Fruit fly (Drosophila melanogaster) whole organism, prepupa: ENCODE results near the gene Elba3.
A peak's percentile ranks its signal among the peaks of the same experiment; 100 is the strongest.

Experiments used
- CG10631 ChIP-seq: fragments of 200-800 bp; sonication (Bioruptor generic); optimal IDR thresholded peaks from 2 replicates; lab custom pipeline; 2016; ENCODE audit warnings: missing biosample characterization, missing genetic modification characterization
- CG10669 ChIP-seq: fragments of 200-800 bp; sonication (Bioruptor generic); optimal IDR thresholded peaks from 3 replicates; lab custom pipeline; 2018; ENCODE audit warnings: missing biosample characterization, mild to moderate bottlenecking, missing genetic modification characterization, moderate library complexity
- CG11294 ChIP-seq: fragments of 200-800 bp; sonication (Bioruptor generic); IDR thresholded peaks from 2 replicates; pipeline ENCODE4 v1.3.6; 2022; ENCODE audit warnings: missing biosample characterization, missing genetic modification characterization
- CG11902 ChIP-seq: fragments of 200-800 bp; sonication (Bioruptor generic); optimal IDR thresholded peaks from 3 replicates; lab custom pipeline; 2016; ENCODE audit warnings: missing biosample characterization, missing genetic modification characterization
- CG15336 ChIP-seq: fragments of 200-800 bp; sonication (Bioruptor generic); IDR thresholded peaks from 2 replicates; pipeline ENCODE4 v1.3.6; 2022; ENCODE audit warnings: missing biosample characterization, missing genetic modification characterization
- CG16779 ChIP-seq: fragments of 200-800 bp; sonication (Bioruptor generic); optimal IDR thresholded peaks from 3 replicates; lab custom pipeline; 2017; ENCODE audit warnings: missing biosample characterization, mild to moderate bottlenecking, missing genetic modification characterization
- CG6276 ChIP-seq: fragments of 200-800 bp; sonication (Bioruptor generic); optimal IDR thresholded peaks from 2 replicates; lab custom pipeline; 2017; ENCODE audit warnings: missing biosample characterization, mild to moderate bottlenecking, missing genetic modification characterization
- CG6792 ChIP-seq: fragments of 200-800 bp; sonication (Bioruptor generic); optimal IDR thresholded peaks from 3 replicates; lab custom pipeline; 2016; ENCODE audit warnings: missing biosample characterization, missing genetic modification characterization
- CG6854 ChIP-seq: fragments of 200-800 bp; sonication (Bioruptor generic); optimal IDR thresholded peaks from 2 replicates; lab custom pipeline; 2017; ENCODE audit warnings: missing biosample characterization, mild to moderate bottlenecking, missing genetic modification characterization
- CG8632 ChIP-seq: fragments of 200-800 bp; sonication (Bioruptor generic); optimal IDR thresholded peaks from 3 replicates; lab custom pipeline; 2016; ENCODE audit warnings: missing biosample characterization, missing genetic modification characterization
- CG9139 ChIP-seq: fragments of 200-800 bp; sonication (Bioruptor generic); optimal IDR thresholded peaks from 3 replicates; lab custom pipeline; 2017; ENCODE audit warnings: missing biosample characterization, mild to moderate bottlenecking, missing genetic modification characterization
- Eip75B ChIP-seq: fragments of 200-800 bp; sonication (Bioruptor generic); optimal IDR thresholded peaks from 3 replicates; lab custom pipeline; 2016; ENCODE audit warnings: missing biosample characterization, missing genetic modification characterization
- Eip78C ChIP-seq: fragments of 200-800 bp; sonication (Bioruptor generic); peaks from one replicate; lab custom pipeline; 2016; ENCODE audit warnings: missing biosample characterization, missing genetic modification characterization
- Gug ChIP-seq: fragments of 200-800 bp; sonication (Bioruptor generic); IDR thresholded peaks from 2 replicates; pipeline ENCODE4 v1.3.6; 2022; ENCODE audit warnings: missing biosample characterization, missing genetic modification characterization
- Hr38 ChIP-seq: sonication (Bioruptor generic); optimal IDR thresholded peaks from 2 replicates; lab custom pipeline; 2016; ENCODE audit warnings: missing biosample characterization, missing genetic modification characterization
- Hr39 ChIP-seq: fragments of 200-800 bp; sonication (Bioruptor generic); optimal IDR thresholded peaks from 2 replicates; lab custom pipeline; 2016; ENCODE audit warnings: missing biosample characterization, missing genetic modification characterization
- Met ChIP-seq: fragments of 200-800 bp; sonication (Bioruptor generic); optimal IDR thresholded peaks from 3 replicates; lab custom pipeline; 2016; ENCODE audit warnings: missing biosample characterization, missing genetic modification characterization
- Smox ChIP-seq: fragments of 200-800 bp; sonication (Bioruptor generic); optimal IDR thresholded peaks from 3 replicates; lab custom pipeline; 2016; ENCODE audit warnings: missing biosample characterization, missing genetic modification characterization
- Sox102F ChIP-seq: fragments of 200-800 bp; sonication (Bioruptor generic); optimal IDR thresholded peaks from 2 replicates; lab custom pipeline; 2016; ENCODE audit warnings: missing biosample characterization, mild to moderate bottlenecking, missing genetic modification characterization
- dac ChIP-seq: fragments of 200-800 bp; sonication (Bioruptor generic); optimal IDR thresholded peaks from 2 replicates; lab custom pipeline; 2017; ENCODE audit warnings: missing biosample characterization, mild to moderate bottlenecking, missing genetic modification characterization
- dsx ChIP-seq: fragments of 200-800 bp; optimal IDR thresholded peaks from 3 replicates; lab custom pipeline; 2019; ENCODE audit warnings: missing biosample characterization, mild to moderate bottlenecking, missing genetic modification characterization, moderate library complexity; ENCODE audit not compliant: poor library complexity, severe bottlenecking
- eg ChIP-seq: fragments of 200-800 bp; sonication (Bioruptor generic); IDR thresholded peaks from 3 replicates; pipeline ENCODE4 v1.3.6; 2022; ENCODE audit warnings: missing biosample characterization, missing genetic modification characterization
- esn ChIP-seq: fragments of 200-800 bp; sonication (Bioruptor generic); optimal IDR thresholded peaks from 2 replicates; lab custom pipeline; 2016; ENCODE audit warnings: missing biosample characterization, mild to moderate bottlenecking, missing genetic modification characterization, moderate library complexity
- fd85E ChIP-seq: fragments of 200-800 bp; sonication (Bioruptor generic); optimal IDR thresholded peaks from 3 replicates; lab custom pipeline; 2016; ENCODE audit warnings: missing biosample characterization, missing genetic modification characterization
- fkh ChIP-seq: fragments of 200-800 bp; sonication (Bioruptor generic); optimal IDR thresholded peaks from 3 replicates; lab custom pipeline; 2017; ENCODE audit warnings: missing biosample characterization, mild to moderate bottlenecking, missing genetic modification characterization, moderate library complexity
- lz ChIP-seq: fragments of 200-800 bp; sonication (Bioruptor generic); optimal IDR thresholded peaks from 3 replicates; lab custom pipeline; 2016; ENCODE audit warnings: missing biosample characterization, missing genetic modification characterization
- pdm3 ChIP-seq: fragments of 200-800 bp; sonication (Bioruptor generic); optimal IDR thresholded peaks from 3 replicates; lab custom pipeline; 2016; ENCODE audit warnings: missing biosample characterization, missing genetic modification characterization
- salr ChIP-seq, 2 experiments: fragments of 200-800 bp; sonication (Bioruptor generic); optimal IDR thresholded peaks; 3 replicates each; lab custom pipeline; 2016 to 2018; ENCODE audit warnings: missing biosample characterization in 2 of 2, missing genetic modification characterization in 2 of 2, mild to moderate bottlenecking in 1 of 2
- spab ChIP-seq: fragments of 200-800 bp; sonication (Bioruptor generic); optimal IDR thresholded peaks from 2 replicates; lab custom pipeline; 2017; ENCODE audit warnings: missing biosample characterization, mild to moderate bottlenecking, missing genetic modification characterization, missing genetic modification reagents
- svp ChIP-seq: fragments of 200-800 bp; sonication (Bioruptor generic); peaks from one replicate; lab custom pipeline; 2016; ENCODE audit warnings: missing biosample characterization, missing genetic modification characterization

Elba3 gene

dm6 chr2L:4694421-4694820 is 7.1 kb downstream of the Elba3 start, which contains the start of gene dcma:
Gene dcma (plus strand): TSS chr2L:4694721.
- TF ChIP-seq svp (GFP tag; lab: Kevin White, UChicago) (peak; percentile 13), lz (GFP tag; lab: Kevin White, UChicago) (no peak), CG11902 (GFP tag; lab: Kevin White, UChicago) (no peak), Sox102F (GFP tag; lab: Kevin White, UChicago) (no peak), Met (GFP tag; lab: Kevin White, UChicago) (no peak)

- no peak for TF ChIP-seq eg
- no peak for TF ChIP-seq CG10631 (GFP tag; lab: Kevin White, UChicago)
- no peak for TF ChIP-seq CG10669
- TF ChIP-seq fd85E (GFP tag; lab: Kevin White, UChicago), result no peak
- TF ChIP-seq CG6276, result no peak
- TF ChIP-seq CG15336 (GFP tag; lab: Robert Waterston, UW), result no peak
- no peak for TF ChIP-seq Eip78C
- no peak for TF ChIP-seq CG6792
- no peak for TF ChIP-seq CG11294
- TF ChIP-seq Hr39 (GFP tag; lab: Kevin White, UChicago), result no peak
- no peak for TF ChIP-seq Gug (GFP tag; lab: Robert Waterston, UW)
- no peak for TF ChIP-seq CG6854 (GFP tag; lab: Kevin White, UChicago)
- no peak for TF ChIP-seq salr (GFP tag; optimal IDR thresholded peaks at IDR 0.05; lab: Kevin White, UChicago)
- TF ChIP-seq spab (GFP tag; lab: Kevin White, UChicago), result no peak
- TF ChIP-seq Hr38 (GFP tag; lab: Kevin White, UChicago), result no peak
Measured at dm6 chr2L:4698837-4699236, 11.5 kb downstream of the Elba3 start.

DNA sequence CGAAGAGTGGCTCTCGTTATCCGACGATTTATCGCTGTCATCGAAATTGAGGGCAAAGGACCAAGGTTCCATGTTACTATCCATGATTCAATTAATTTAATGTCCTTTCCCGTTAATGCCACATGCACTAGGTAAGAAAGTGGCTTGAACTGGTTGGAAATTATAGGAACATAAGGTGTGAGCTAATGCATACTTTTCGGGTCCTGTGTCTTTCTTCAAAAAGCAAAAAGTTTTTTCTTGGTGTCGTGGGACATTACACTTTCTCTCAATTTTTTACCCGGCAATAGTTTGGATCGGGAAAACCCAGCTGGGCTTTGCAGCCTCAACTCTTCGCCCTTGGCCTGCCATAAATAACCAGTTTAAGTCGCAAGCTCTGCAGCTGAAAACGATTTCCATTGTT is 14.1 kb downstream of the Elba3 start, which contains the start of gene Taf12L:
Taf12L (minus strand) TSS at position 101 of the 400 bp plus-strand sequence.
- no peak for TF ChIP-seq fkh (GFP tag; lab: Kevin White, UChicago)

dm6 chr2L:4726021-4726420 is 38.7 kb downstream of the Elba3 start:
- TF ChIP-seq Gug (GFP tag; lab: Robert Waterston, UW) (no peak), Met (GFP tag; lab: Kevin White, UChicago) (no peak), CG9139 (GFP tag; lab: Kevin White, UChicago) (no peak)

dm6 chr2L:4734358-4734757 is 47.0 kb downstream of the Elba3 start, which contains the start of gene CG15631:
Gene CG15631 (minus strand): TSS chr2L:4734458.
- no peak for TF ChIP-seq CG10669
- TF ChIP-seq fkh (GFP tag; lab: Kevin White, UChicago), result no peak
- no peak for TF ChIP-seq dac
- TF ChIP-seq Smox, result no peak
- no peak for TF ChIP-seq pdm3 (GFP tag; lab: Kevin White, UChicago)
- no peak for TF ChIP-seq esn (GFP tag; lab: Kevin White, UChicago)
- TF ChIP-seq CG11294, result no peak
- no peak for TF ChIP-seq CG11902 (GFP tag; lab: Kevin White, UChicago)
- no peak for TF ChIP-seq Eip75B (GFP tag; lab: Kevin White, UChicago)
- no peak for TF ChIP-seq Hr38 (GFP tag; lab: Kevin White, UChicago)
- TF ChIP-seq CG10631 (GFP tag; lab: Kevin White, UChicago), result no peak
- TF ChIP-seq dsx (GFP tag; lab: Kevin White, UChicago), result no peak
- no peak for TF ChIP-seq CG16779 (tag; lab: Kevin White, UChicago)
- TF ChIP-seq CG6792, result no peak
- no peak for TF ChIP-seq CG8632 (GFP tag; lab: Kevin White, UChicago)
- no peak for TF ChIP-seq Met (GFP tag; lab: Kevin White, UChicago)
- TF ChIP-seq, all 60 proteins: peak for 0
